Fruit fly (Drosophila melanogaster) whole organism, embryonic: ENCODE measurements around the gene CG11436.

ENCODE experiments used
- CG10959 ChIP-seq: fragments of 200-800 bp; sonication (Bioruptor generic); IDR thresholded peaks from 2 replicates; pipeline ENCODE4 v1.3.6; 2022; ENCODE audit warnings: missing biosample characterization, missing genetic modification characterization
- CG14050 ChIP-seq: fragments of 200-800 bp; sonication (Bioruptor generic); IDR thresholded peaks from 3 replicates; pipeline ENCODE4 v1.3.6; 2022; ENCODE audit warnings: missing biosample characterization, missing genetic modification characterization
- CG3163 ChIP-seq: fragments of 200-800 bp; sonication (Bioruptor generic); optimal IDR thresholded peaks from 3 replicates; lab custom pipeline; 2016; ENCODE audit warnings: missing biosample characterization, missing genetic modification characterization

DNA sequence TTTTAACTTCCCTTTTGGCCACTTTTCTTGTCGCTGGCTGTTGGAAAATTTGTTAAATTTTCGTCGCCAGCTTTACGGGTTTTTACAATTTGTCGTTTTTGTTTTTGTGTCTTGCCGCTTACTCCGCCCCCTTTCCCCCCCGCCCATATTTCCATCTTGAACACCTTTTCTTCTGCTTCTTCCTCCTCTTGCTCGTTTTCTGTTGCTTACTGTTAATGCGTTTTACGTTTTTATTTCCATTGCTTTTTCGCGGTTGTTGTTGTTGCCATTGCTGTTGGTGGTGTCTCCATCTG lies 39.0 kb upstream of the CG11436 start:
- TF ChIP-seq CG14050 (no peak), CG10959 (GFP tag; lab: Robert Waterston, UW) (no peak), CG3163 (GFP tag; lab: Kevin White, UChicago) (no peak)
